Worm (Caenorhabditis elegans) whole organism, L2 larva: ENCODE results near the gene rbr-2.
A peak's percentile ranks its signal among the peaks of the same experiment; 100 is the strongest.

Experiments
- C34F6.9 ChIP-seq: fragments of 150-350 bp; optimal IDR thresholded peaks from 2 replicates; lab custom pipeline; 2014; ENCODE audit warnings: missing biosample characterization, missing genetic modification characterization
- F13H6.1 ChIP-seq: sonication (generic microtip); optimal IDR thresholded peaks from 2 replicates; lab custom pipeline; 2016; ENCODE audit warnings: missing genetic modification characterization, missing compliant biosample characterization
- R02D3.7 ChIP-seq: fragments of 150-350 bp; optimal IDR thresholded peaks from 2 replicates; lab custom pipeline; 2014; ENCODE audit warnings: missing biosample characterization, missing genetic modification characterization
- Y55F3AM.14 ChIP-seq: fragments of 200-800 bp; sonication (Bioruptor generic); optimal IDR thresholded peaks from 2 replicates; lab custom pipeline; 2018; ENCODE audit warnings: mild to moderate bottlenecking, missing genetic modification characterization, missing compliant biosample characterization
- ZK546.5 ChIP-seq: sonication (generic microtip); optimal IDR thresholded peaks from 2 replicates; lab custom pipeline; 2017; ENCODE audit warnings: missing biosample characterization, missing genetic modification characterization
- alr-1 ChIP-seq: fragments of 150-350 bp; optimal IDR thresholded peaks from 2 replicates; lab custom pipeline; 2014; ENCODE audit warnings: missing biosample characterization, missing genetic modification characterization
- aly-2 ChIP-seq: fragments of 150-350 bp; optimal IDR thresholded peaks from 2 replicates; lab custom pipeline; 2014; ENCODE audit warnings: missing biosample characterization, missing genetic modification characterization
- ama-1 ChIP-seq: fragments of 150-350 bp; optimal IDR thresholded peaks from 2 replicates; lab custom pipeline; 2018; ENCODE audit warnings: inconsistent platforms
- ceh-16 ChIP-seq: fragments of 150-350 bp; optimal IDR thresholded peaks from 2 replicates; lab custom pipeline; 2014; ENCODE audit warnings: missing biosample characterization, missing genetic modification characterization
- ceh-82 ChIP-seq: fragments of 150-350 bp; optimal IDR thresholded peaks from 2 replicates; lab custom pipeline; 2014; ENCODE audit warnings: missing biosample characterization, missing genetic modification characterization
- crh-2 ChIP-seq: sonication (generic microtip); optimal IDR thresholded peaks from 2 replicates; lab custom pipeline; 2017; ENCODE audit warnings: missing biosample characterization, missing genetic modification characterization
- dmd-4 ChIP-seq: sonication (generic microtip); optimal IDR thresholded peaks from 2 replicates; lab custom pipeline; 2017; ENCODE audit warnings: missing biosample characterization, missing genetic modification characterization
- egl-27 ChIP-seq: sonication (generic microtip); optimal IDR thresholded peaks from 3 replicates; lab custom pipeline; 2017; ENCODE audit warnings: missing biosample characterization, missing genetic modification reagents, missing genetic modification characterization
- elt-1 ChIP-seq: fragments of 150-350 bp; optimal IDR thresholded peaks from 2 replicates; lab custom pipeline; 2014; ENCODE audit warnings: missing biosample characterization, missing genetic modification characterization
- elt-3 ChIP-seq: sonication (generic microtip); optimal IDR thresholded peaks from 2 replicates; lab custom pipeline; 2017; ENCODE audit warnings: missing biosample characterization, missing genetic modification characterization
- fos-1 ChIP-seq: fragments of 150-350 bp; optimal IDR thresholded peaks from 2 replicates; lab custom pipeline; 2014; ENCODE audit warnings: missing biosample characterization, missing genetic modification characterization
- gmeb-1 ChIP-seq: fragments of 150-350 bp; optimal IDR thresholded peaks from 2 replicates; lab custom pipeline; 2014; ENCODE audit warnings: missing biosample characterization, missing genetic modification characterization
- lin-11 ChIP-seq: fragments of 150-350 bp; sonication (generic microtip); optimal IDR thresholded peaks from 2 replicates; lab custom pipeline; 2014; ENCODE audit warnings: missing biosample characterization, missing genetic modification characterization, inconsistent platforms, mixed read lengths
- lin-13 ChIP-seq: fragments of 150-350 bp; optimal IDR thresholded peaks from 2 replicates; lab custom pipeline; 2014; ENCODE audit warnings: missing biosample characterization, missing genetic modification reagents, missing genetic modification characterization
- lin-39 ChIP-seq: fragments of 150-350 bp; optimal IDR thresholded peaks from 2 replicates; lab custom pipeline; 2014; ENCODE audit warnings: missing biosample characterization, missing genetic modification reagents, missing genetic modification characterization
- lsy-2 ChIP-seq, 2 experiments: fragments of 150-350 bp in 1 of 2; sonication (generic microtip) in 1 of 2; optimal IDR thresholded peaks; 2 replicates each; lab custom pipeline; 2014 to 2017; ENCODE audit warnings: missing biosample characterization in 2 of 2, missing genetic modification characterization in 2 of 2
- mab-5 ChIP-seq: fragments of 150-350 bp; optimal IDR thresholded peaks from 2 replicates; lab custom pipeline; 2014; ENCODE audit warnings: missing biosample characterization, missing genetic modification characterization
- mbf-1 ChIP-seq: sonication (generic microtip); optimal IDR thresholded peaks from 2 replicates; lab custom pipeline; 2017; ENCODE audit warnings: missing biosample characterization, missing genetic modification characterization
- mdl-1 ChIP-seq, 2 experiments: fragments of 150-350 bp in 1 of 2; sonication (generic microtip) in 1 of 2; optimal IDR thresholded peaks; 2 replicates each; lab custom pipeline; 2017; ENCODE audit warnings: missing biosample characterization in 2 of 2, missing genetic modification characterization in 2 of 2
- nhr-11 ChIP-seq: fragments of 150-350 bp; optimal IDR thresholded peaks from 2 replicates; lab custom pipeline; 2014; ENCODE audit warnings: missing biosample characterization, missing genetic modification characterization
- nhr-12 ChIP-seq: fragments of 150-350 bp; optimal IDR thresholded peaks from 2 replicates; lab custom pipeline; 2014; ENCODE audit warnings: missing biosample characterization, missing genetic modification characterization
- nhr-129 ChIP-seq: fragments of 150-350 bp; optimal IDR thresholded peaks from 2 replicates; lab custom pipeline; 2014; ENCODE audit warnings: missing biosample characterization, missing genetic modification characterization
- nhr-21 ChIP-seq: fragments of 150-350 bp; optimal IDR thresholded peaks from 2 replicates; lab custom pipeline; 2014; ENCODE audit warnings: missing biosample characterization, missing genetic modification characterization
- nhr-23 ChIP-seq: fragments of 150-350 bp; optimal IDR thresholded peaks from 2 replicates; lab custom pipeline; 2014; ENCODE audit warnings: missing biosample characterization, missing genetic modification reagents, missing genetic modification characterization
- nhr-237 ChIP-seq: fragments of 150-350 bp; optimal IDR thresholded peaks from 2 replicates; lab custom pipeline; 2014; ENCODE audit warnings: missing biosample characterization, missing genetic modification characterization
- nhr-25 ChIP-seq: fragments of 150-350 bp; sonication (generic microtip); optimal IDR thresholded peaks from 3 replicates; lab custom pipeline; 2014; ENCODE audit warnings: missing biosample characterization, missing genetic modification characterization
- nhr-6 ChIP-seq: fragments of 150-350 bp; optimal IDR thresholded peaks from 2 replicates; lab custom pipeline; 2014; ENCODE audit warnings: missing biosample characterization, missing genetic modification characterization
- nhr-77 ChIP-seq: fragments of 150-350 bp; optimal IDR thresholded peaks from 2 replicates; lab custom pipeline; 2014; ENCODE audit warnings: missing biosample characterization, missing genetic modification characterization
- peb-1 ChIP-seq: fragments of 150-350 bp; optimal IDR thresholded peaks from 2 replicates; lab custom pipeline; 2014; ENCODE audit warnings: missing biosample characterization, missing genetic modification characterization
- sem-4 ChIP-seq: fragments of 150-350 bp; optimal IDR thresholded peaks from 2 replicates; lab custom pipeline; 2014; ENCODE audit warnings: missing biosample characterization, missing genetic modification reagents, missing genetic modification characterization
- skn-1 ChIP-seq: sonication (generic microtip); optimal IDR thresholded peaks from 2 replicates; lab custom pipeline; 2017; ENCODE audit warnings: missing biosample characterization, missing genetic modification characterization
- sma-3 ChIP-seq: sonication (generic microtip); optimal IDR thresholded peaks from 2 replicates; lab custom pipeline; 2016; ENCODE audit warnings: missing genetic modification reagents, missing genetic modification characterization, missing compliant biosample characterization
- sma-9 ChIP-seq, 2 experiments: fragments of 150-350 bp in 1 of 2; sonication (generic microtip) in 1 of 2; optimal IDR thresholded peaks; 2 replicates each; lab custom pipeline; 2014 to 2016; ENCODE audit warnings: missing genetic modification characterization in 2 of 2, mild to moderate bottlenecking in 1 of 2, missing biosample characterization in 1 of 2, missing compliant biosample characterization in 1 of 2, missing genetic modification reagents in 1 of 2, moderate library complexity in 1 of 2
- snpc-4 ChIP-seq: fragments of 150-350 bp; optimal IDR thresholded peaks from 2 replicates; lab custom pipeline; 2014; ENCODE audit warnings: missing biosample characterization, missing genetic modification characterization
- unc-39 ChIP-seq: fragments of 150-350 bp; optimal IDR thresholded peaks from 2 replicates; lab custom pipeline; 2014; ENCODE audit warnings: missing biosample characterization, missing genetic modification characterization
- unc-55 ChIP-seq: fragments of 150-350 bp; sonication (generic microtip); optimal IDR thresholded peaks from 3 replicates; lab custom pipeline; 2014; ENCODE audit warnings: missing biosample characterization, missing genetic modification reagents, missing genetic modification characterization
- unc-62 ChIP-seq: fragments of 150-350 bp; optimal IDR thresholded peaks from 2 replicates; lab custom pipeline; 2014; ENCODE audit warnings: missing biosample characterization, missing genetic modification reagents, missing genetic modification characterization
- zag-1 ChIP-seq: fragments of 150-350 bp; optimal IDR thresholded peaks from 2 replicates; lab custom pipeline; 2014; ENCODE audit warnings: missing biosample characterization, missing genetic modification characterization
- ztf-1 ChIP-seq: fragments of 200-800 bp; sonication (Bioruptor generic); conservative IDR thresholded peaks from 2 replicates; pipeline ENCODE4 v1.3.6; 2022; ENCODE audit warnings: missing genetic modification characterization, missing compliant biosample characterization
- ztf-11 ChIP-seq: sonication (generic microtip); optimal IDR thresholded peaks from 2 replicates; lab custom pipeline; 2017; ENCODE audit warnings: missing biosample characterization, missing genetic modification characterization
- ztf-4 ChIP-seq: fragments of 150-350 bp; optimal IDR thresholded peaks from 2 replicates; lab custom pipeline; 2014; ENCODE audit warnings: missing biosample characterization, missing genetic modification characterization

The rbr-2 gene

DNA sequence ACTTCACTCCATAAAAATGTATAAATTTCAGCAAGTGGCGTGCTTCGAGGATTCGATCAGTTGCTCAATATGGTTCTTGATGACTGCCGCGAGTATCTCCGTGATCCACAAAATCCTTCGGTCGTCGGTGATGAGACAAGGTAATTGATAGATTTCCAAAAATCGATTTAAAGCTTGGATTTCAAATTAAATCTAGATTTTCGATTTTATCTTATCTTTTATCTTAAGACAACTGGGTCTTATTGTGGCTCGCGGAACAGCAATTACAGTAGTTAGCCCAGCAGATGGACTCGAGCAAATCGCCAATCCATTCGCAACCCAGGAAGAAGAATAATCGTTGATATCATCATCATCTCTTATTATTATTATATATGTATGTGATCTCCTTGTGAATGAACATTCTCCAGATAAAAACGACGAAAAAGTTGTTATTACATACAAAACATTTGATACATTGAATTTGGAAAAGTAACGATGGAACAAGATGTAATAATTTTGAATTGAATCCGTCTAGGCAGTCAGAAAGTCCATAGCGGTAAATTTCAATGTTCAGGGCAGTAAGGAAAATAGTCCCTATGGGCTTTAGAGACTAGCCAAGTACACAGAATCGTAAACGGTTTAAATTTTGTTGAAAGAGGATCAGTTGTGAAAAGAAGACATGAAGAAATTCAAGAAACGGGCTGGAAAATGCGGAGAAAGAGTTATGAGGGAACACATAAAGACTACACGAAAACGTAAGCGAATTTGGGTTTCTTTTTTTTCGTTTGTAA lies 14.1 kb downstream of the rbr-2 start:
- TF ChIP-seq nhr-11 (tag; lab: Kevin White, UChicago) (no peak), snpc-4 (no peak), nhr-6 (peak; percentile 6), nhr-129 (tag; lab: Kevin White, UChicago) (peak; percentile 36), lsy-2 (tag; optimal IDR thresholded peaks at IDR 0.05; lab: Kevin White, UChicago) (peak in 1 of 2 experiments; percentile 42), aly-2 (tag; lab: Kevin White, UChicago) (no peak), gmeb-1 (peak; percentile 13), ama-1 (lab: Kevin White, UChicago) (peak; percentile 66), ZK546.5 (tag; lab: Kevin White, UChicago) (no peak), sma-9 (GFP tag; optimal IDR thresholded peaks at IDR 0.05; lab: Kevin White, UChicago) (peak; percentile 42), sma-9 (tag; optimal IDR thresholded peaks at IDR 0.05; lab: Kevin White, UChicago) (no peak), Y55F3AM.14 (GFP tag; lab: Kevin White, UChicago) (peak; percentile 57), crh-2 (peak; percentile 28), nhr-23 (no peak), ztf-4 (tag; lab: Kevin White, UChicago) (peak; percentile 31)

DNA sequence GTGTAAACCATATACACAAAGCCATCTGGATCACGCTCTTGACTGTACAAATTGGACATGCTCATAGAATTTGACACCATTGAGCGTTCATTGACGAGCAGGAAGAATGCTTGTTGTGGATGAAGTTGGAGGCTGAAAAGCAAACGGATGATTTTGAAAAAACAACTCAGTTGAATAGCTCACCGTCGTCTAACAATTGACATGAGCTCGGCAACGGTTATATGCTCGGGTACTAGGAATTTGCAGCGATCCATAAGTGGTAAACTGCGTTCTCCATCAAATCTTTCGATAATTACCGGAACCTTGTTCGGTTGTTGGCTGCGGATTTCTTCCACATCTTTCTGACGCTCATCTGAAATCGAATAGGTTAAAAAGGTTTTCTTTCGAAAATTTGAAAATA lies 14.9 kb downstream of the rbr-2 start:
- TF ChIP-seq R02D3.7 = no peak
- TF ChIP-seq nhr-23 = no peak
- TF ChIP-seq ceh-16 (tag; lab: Kevin White, UChicago) = no peak
- TF ChIP-seq peb-1 (tag; lab: Kevin White, UChicago) = no peak
- TF ChIP-seq unc-39 (tag; lab: Kevin White, UChicago) = no peak
- TF ChIP-seq zag-1 = no peak
- TF ChIP-seq sma-3 (GFP tag; lab: Kevin White, UChicago) = no peak
- TF ChIP-seq aly-2 (tag; lab: Kevin White, UChicago) = no peak
- TF ChIP-seq lin-13 (GFP tag; lab: Kevin White, UChicago) = no peak
- TF ChIP-seq sem-4 = no peak
- no peak for TF ChIP-seq nhr-12 (tag; lab: Kevin White, UChicago)

- no peak for TF ChIP-seq nhr-12 (tag; lab: Kevin White, UChicago)
- TF ChIP-seq lin-13 (GFP tag; lab: Kevin White, UChicago) = peak; percentile 77
- TF ChIP-seq zag-1 = peak; percentile 60
- peak; percentile 91 for TF ChIP-seq sem-4
- no peak for TF ChIP-seq nhr-11 (tag; lab: Kevin White, UChicago)
- no peak for TF ChIP-seq ztf-1
- peak; percentile 39 to 93 for TF ChIP-seq lsy-2 (tag; optimal IDR thresholded peaks at IDR 0.05; lab: Kevin White, UChicago)
- TF ChIP-seq elt-3 (tag; lab: Kevin White, UChicago) = no peak
- TF ChIP-seq mab-5 (tag; lab: Kevin White, UChicago) = peak; percentile 50
- TF ChIP-seq nhr-77 (tag; lab: Kevin White, UChicago) = no peak
- TF ChIP-seq skn-1 = peak; percentile 31
- TF ChIP-seq nhr-25 (tag; lab: Kevin White, UChicago) = peak; percentile 74
- TF ChIP-seq egl-27 (tag; lab: Kevin White, UChicago) = peak; percentile 78
- TF ChIP-seq C34F6.9 = peak; percentile 96
- TF ChIP-seq F13H6.1 (tag; lab: Kevin White, UChicago) = peak; percentile 93
- TF ChIP-seq ceh-82 (tag; lab: Kevin White, UChicago) = no peak
- TF ChIP-seq ama-1 (lab: Kevin White, UChicago) = peak; percentile 84
- no peak for TF ChIP-seq nhr-237 (tag; lab: Kevin White, UChicago)
- TF ChIP-seq peb-1 (tag; lab: Kevin White, UChicago) = no peak
- no peak for TF ChIP-seq lin-39 (tag; lab: Kevin White, UChicago)
- TF ChIP-seq unc-39 (tag; lab: Kevin White, UChicago) = no peak
- peak; percentile 82 for TF ChIP-seq nhr-6
- TF ChIP-seq sma-3 (GFP tag; lab: Kevin White, UChicago) = peak; percentile 71
- peak; percentile 34 for TF ChIP-seq unc-55
- TF ChIP-seq nhr-129 (tag; lab: Kevin White, UChicago) = peak; percentile 97
- TF ChIP-seq ztf-4 (tag; lab: Kevin White, UChicago) = peak; percentile 90
- no peak for TF ChIP-seq nhr-23
- TF ChIP-seq alr-1 (tag; lab: Kevin White, UChicago) = no peak
- TF ChIP-seq aly-2 (tag; lab: Kevin White, UChicago) = no peak
- TF ChIP-seq ZK546.5 (tag; lab: Kevin White, UChicago) = no peak
- TF ChIP-seq R02D3.7 = no peak
- peak; percentile 88 for TF ChIP-seq crh-2
- TF ChIP-seq elt-1 (tag; lab: Kevin White, UChicago) = no peak
- TF ChIP-seq unc-62 (GFP tag; lab: Kevin White, UChicago) = no peak
- TF ChIP-seq fos-1 (tag; lab: Kevin White, UChicago) = peak; percentile 66
- peak; percentile 80 for TF ChIP-seq nhr-21 (tag; lab: Kevin White, UChicago)
- peak; percentile 80 for TF ChIP-seq Y55F3AM.14 (GFP tag; lab: Kevin White, UChicago)
- peak; percentile 46 for TF ChIP-seq snpc-4
- peak in 1 of 2 experiments; percentile 86 for TF ChIP-seq mdl-1 (tag; optimal IDR thresholded peaks at IDR 0.05; lab: Kevin White, UChicago)
- no peak for TF ChIP-seq ztf-11 (tag; lab: Kevin White, UChicago)
- TF ChIP-seq dmd-4 = no peak
- peak; percentile 74 for TF ChIP-seq lin-11 (tag; lab: Kevin White, UChicago)
- TF ChIP-seq mbf-1 (tag; lab: Kevin White, UChicago) = no peak
- peak; percentile 64 for TF ChIP-seq gmeb-1
These were observed 15.5 kb downstream of the rbr-2 start for ce11 chrIV:10935336-10935735.
